Worm (Caenorhabditis elegans): ENCODE results near the gene dpy-21.
"Not testable (repeated sequence)": the region's sequence is repeated elsewhere in the genome, so short reads cannot be mapped to it uniquely, and the experiment has no call there.

dpy-21 gene

DNA sequence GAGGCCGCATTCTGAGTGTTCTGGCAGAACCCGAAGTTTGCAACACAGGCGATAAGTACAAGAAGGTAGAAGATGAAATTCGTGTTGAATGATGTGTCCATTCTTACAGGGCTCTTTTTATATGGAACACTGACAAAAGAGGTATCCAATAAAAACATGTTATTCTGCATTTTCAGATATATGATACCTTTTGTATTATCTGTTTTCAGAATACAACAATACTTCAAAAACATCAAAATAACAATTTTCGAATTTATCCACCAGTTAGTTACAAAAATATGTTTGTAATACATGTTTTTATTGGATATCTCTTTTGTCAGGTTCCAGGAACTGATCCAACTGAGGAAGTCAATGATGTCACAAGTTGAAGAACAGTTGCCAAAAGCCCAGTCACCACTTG, 51.3 kb downstream of the dpy-21 start, which contains the start of gene C06H5.13:
C06H5.13 (minus strand) TSS at position 101 of the 400 bp plus-strand sequence.
- TF ChIP-seq aha-1 (tag; optimal IDR thresholded peaks at IDR 0.05); pag-3 (tag; optimal IDR thresholded peaks at IDR 0.05; ENCODE audit: borderline replicate concordance, insufficient read depth); nhr-47 (tag; optimal IDR thresholded peaks at IDR 0.05): not testable (repeated sequence)

DNA sequence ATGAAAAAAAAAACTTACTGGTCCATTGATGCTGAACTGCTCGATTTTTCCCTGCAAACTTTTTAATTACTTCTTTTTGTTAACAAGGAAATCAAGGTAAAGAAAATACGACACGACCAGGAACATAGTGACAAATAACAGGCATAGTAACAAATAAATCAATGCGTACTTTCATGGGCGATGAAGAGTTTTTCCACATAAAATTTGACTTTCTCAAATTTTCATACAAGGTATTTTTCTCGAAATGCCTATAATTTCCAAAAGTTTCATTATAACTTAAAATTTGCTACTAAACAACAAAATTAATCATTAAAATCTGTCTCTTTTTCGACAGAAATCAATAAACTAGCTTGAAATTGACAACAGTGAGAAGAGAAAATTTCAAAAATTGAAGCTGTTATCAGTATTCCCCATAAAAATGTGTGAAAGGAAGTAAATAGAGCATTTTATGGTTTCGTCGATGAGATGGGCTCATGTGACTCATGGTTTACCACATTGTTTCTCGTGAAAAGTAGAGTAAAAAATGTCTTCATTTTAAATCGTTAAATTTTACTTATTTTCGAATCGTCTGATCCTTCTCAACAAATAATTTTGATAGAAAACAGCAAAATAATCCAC, 52.1 kb downstream of the dpy-21 start, which contains the start of gene fbxa-156:
fbxa-156 (minus strand) TSS at position 51 of the 618 bp plus-strand sequence.
- TF ChIP-seq ces-1 (GFP tag; optimal IDR thresholded peaks at IDR 0.05), result no peak
- TF ChIP-seq elt-2 (tag; optimal IDR thresholded peaks at IDR 0.05), result peak; percentile 25

DNA sequence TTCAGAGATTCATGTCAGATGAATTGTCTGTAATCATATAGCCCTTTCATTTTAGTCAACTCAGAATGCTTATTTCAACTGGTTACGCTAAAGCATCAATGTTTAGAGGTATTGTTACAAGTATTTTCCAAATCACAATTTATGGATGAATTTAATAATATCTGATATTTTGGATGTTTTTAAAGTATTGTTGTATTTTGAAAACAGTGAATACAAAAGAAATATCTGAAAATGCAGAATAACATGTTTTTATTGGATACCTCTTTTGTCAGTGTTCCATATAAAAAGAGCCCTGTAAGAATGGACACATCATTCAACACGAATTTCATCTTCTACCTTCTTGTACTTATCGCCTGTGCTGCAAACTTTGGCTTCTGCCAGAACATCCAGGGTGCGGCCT, 54.5 kb downstream of the dpy-21 start, which contains the start of gene C06H5.12:
C06H5.12 (plus strand) TSS at position 301 of the 400 bp plus-strand sequence.
- not testable (repeated sequence) for TF ChIP-seq zag-1 (tag; optimal IDR thresholded peaks at IDR 0.05); dsc-1 (tag; optimal IDR thresholded peaks at IDR 0.05); grh-1 (GFP tag; IDR thresholded peaks at IDR 0.05)

DNA sequence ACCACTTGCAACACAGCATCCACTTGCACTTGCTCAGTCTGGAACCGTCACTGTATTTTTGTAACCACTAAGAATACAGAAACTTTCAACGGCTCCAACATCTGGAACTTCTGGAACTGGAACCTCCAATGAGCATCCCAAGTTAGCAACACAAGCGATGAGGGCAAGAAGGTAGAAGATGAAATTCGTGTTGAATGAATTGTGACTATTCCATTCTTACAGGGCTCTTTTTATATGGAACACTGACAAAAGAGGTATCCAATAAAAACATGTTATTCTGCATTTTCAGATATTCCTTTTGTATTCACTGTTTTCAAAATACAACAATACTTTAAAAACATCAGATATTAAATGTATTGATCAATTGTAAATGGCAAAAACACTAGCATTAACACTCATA, 55.0 kb downstream of the dpy-21 start, which contains the start of gene C06H5.11:
C06H5.11 (minus strand) TSS at position 101 of the 400 bp plus-strand sequence.
- TF ChIP-seq ets-5 (GFP tag; IDR thresholded peaks at IDR 0.05); nhr-11 (tag; optimal IDR thresholded peaks at IDR 0.05); ceh-90 (tag; optimal IDR thresholded peaks at IDR 0.05): not testable (repeated sequence)

DNA sequence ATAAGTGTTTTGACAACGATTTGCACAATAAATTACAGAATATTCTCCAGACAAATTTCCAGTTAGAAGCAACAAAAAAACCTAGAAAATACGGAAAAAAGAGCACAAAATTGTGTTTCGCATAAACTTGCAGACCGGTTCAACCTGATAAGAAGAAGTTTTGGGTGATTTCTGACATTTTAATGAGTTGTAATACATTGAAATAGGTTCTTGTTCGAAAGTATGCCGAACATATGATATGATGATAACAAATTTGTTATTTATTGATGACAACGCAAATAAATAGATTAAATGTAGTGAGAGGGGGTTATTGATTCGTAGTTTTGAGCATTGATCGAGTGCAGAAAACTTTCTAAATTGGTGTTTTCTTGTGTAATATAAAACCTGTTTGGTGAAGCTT, 57.7 kb downstream of the dpy-21 start:
- TF ChIP-seq nhr-19 (GFP tag; conservative IDR thresholded peaks at IDR 0.05), result no peak
- no peak for TF ChIP-seq ztf-11 (tag; optimal IDR thresholded peaks at IDR 0.05)
- no peak for TF ChIP-seq grh-1 (GFP tag; IDR thresholded peaks at IDR 0.05)
- TF ChIP-seq ceh-88 (GFP tag; IDR thresholded peaks at IDR 0.05), result no peak
- TF ChIP-seq vab-15 (tag; optimal IDR thresholded peaks at IDR 0.05), result no peak
- no peak for TF ChIP-seq ceh-8 (GFP tag; optimal IDR thresholded peaks at IDR 0.05)
- no peak for TF ChIP-seq C16A3.4 (tag; optimal IDR thresholded peaks at IDR 0.05)
- TF ChIP-seq C04F5.9 (tag; optimal IDR thresholded peaks at IDR 0.05), result no peak
- no peak for TF ChIP-seq unc-86 (tag; optimal IDR thresholded peaks at IDR 0.05)
- TF ChIP-seq nhr-20 (tag; optimal IDR thresholded peaks at IDR 0.05), result no peak

DNA sequence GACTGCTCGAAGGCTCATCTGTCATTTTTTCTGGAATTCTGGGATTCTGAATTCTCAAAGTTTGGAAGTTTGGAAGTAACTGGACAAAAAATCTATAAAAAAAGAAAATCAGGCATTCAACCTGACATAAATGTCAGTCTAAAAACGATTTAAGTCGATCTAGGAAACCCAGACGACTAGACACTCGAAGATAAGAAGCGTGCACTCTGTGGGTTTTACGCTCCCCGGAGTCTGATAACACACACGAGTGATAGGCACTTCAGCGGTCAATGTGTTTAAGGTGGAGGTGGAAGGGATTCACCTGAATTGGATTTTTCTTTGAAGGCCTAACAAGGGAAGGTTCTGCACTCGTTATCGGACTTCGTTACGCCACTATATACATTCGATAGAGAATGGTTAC, 60.1 kb downstream of the dpy-21 start, which contains the start of gene C06H5.6:
C06H5.6 (minus strand) TSS at position 46 of the 400 bp plus-strand sequence.
- TF ChIP-seq hlh-17 (GFP tag; optimal IDR thresholded peaks at IDR 0.05; ENCODE audit: borderline replicate concordance) (no peak), elt-2 (tag; optimal IDR thresholded peaks at IDR 0.05) (peak; percentile 12)
